Fruit fly (Drosophila melanogaster) whole organism, prepupa: ENCODE results near the gene NetB.

Experiments used
- CG10631 ChIP-seq: fragments of 200-800 bp; sonication (Bioruptor generic); optimal IDR thresholded peaks from 2 replicates; lab custom pipeline; 2016; ENCODE audit warnings: missing biosample characterization, missing genetic modification characterization
- CG10669 ChIP-seq: fragments of 200-800 bp; sonication (Bioruptor generic); optimal IDR thresholded peaks from 3 replicates; lab custom pipeline; 2018; ENCODE audit warnings: missing biosample characterization, mild to moderate bottlenecking, missing genetic modification characterization, moderate library complexity
- CG11294 ChIP-seq: fragments of 200-800 bp; sonication (Bioruptor generic); IDR thresholded peaks from 2 replicates; pipeline ENCODE4 v1.3.6; 2022; ENCODE audit warnings: missing biosample characterization, missing genetic modification characterization
- CG11762 ChIP-seq: fragments of 200-800 bp; sonication (Bioruptor generic); optimal IDR thresholded peaks from 3 replicates; lab custom pipeline; 2016; ENCODE audit warnings: missing biosample characterization, missing genetic modification characterization; ENCODE audit not compliant: insufficient read depth
- CG11902 ChIP-seq: fragments of 200-800 bp; sonication (Bioruptor generic); optimal IDR thresholded peaks from 3 replicates; lab custom pipeline; 2016; ENCODE audit warnings: missing biosample characterization, missing genetic modification characterization
- CG15336 ChIP-seq: fragments of 200-800 bp; sonication (Bioruptor generic); IDR thresholded peaks from 2 replicates; pipeline ENCODE4 v1.3.6; 2022; ENCODE audit warnings: missing biosample characterization, missing genetic modification characterization
- CG1621 ChIP-seq: fragments of 200-800 bp; sonication (Bioruptor generic); optimal IDR thresholded peaks from 3 replicates; lab custom pipeline; 2018; ENCODE audit warnings: missing biosample characterization, mild to moderate bottlenecking, missing genetic modification characterization
- CG3032 ChIP-seq: fragments of 200-800 bp; optimal IDR thresholded peaks from 2 replicates; lab custom pipeline; 2019; ENCODE audit warnings: missing biosample characterization, mild to moderate bottlenecking, missing genetic modification characterization, moderate library complexity
- CG31627 ChIP-seq: fragments of 200-800 bp; sonication (Bioruptor generic); optimal IDR thresholded peaks from 3 replicates; lab custom pipeline; 2016; ENCODE audit warnings: missing biosample characterization, missing genetic modification characterization
- CG32006 ChIP-seq: fragments of 200-800 bp; sonication (Bioruptor generic); optimal IDR thresholded peaks from 3 replicates; lab custom pipeline; 2017; ENCODE audit warnings: missing biosample characterization, mild to moderate bottlenecking, missing genetic modification characterization
- CG4318 ChIP-seq: fragments of 200-800 bp; sonication (Bioruptor generic); optimal IDR thresholded peaks from 3 replicates; lab custom pipeline; 2017; ENCODE audit warnings: missing biosample characterization, mild to moderate bottlenecking, missing genetic modification characterization
- CG6276 ChIP-seq: fragments of 200-800 bp; sonication (Bioruptor generic); optimal IDR thresholded peaks from 2 replicates; lab custom pipeline; 2017; ENCODE audit warnings: missing biosample characterization, mild to moderate bottlenecking, missing genetic modification characterization
- CG7368 ChIP-seq: fragments of 200-800 bp; sonication (Bioruptor generic); optimal IDR thresholded peaks from 3 replicates; lab custom pipeline; 2016; ENCODE audit warnings: missing biosample characterization, missing genetic modification characterization
- CG8119 ChIP-seq: fragments of 200-800 bp; sonication (Bioruptor generic); IDR thresholded peaks from 3 replicates; pipeline ENCODE4 v1.3.6; 2022; ENCODE audit warnings: missing biosample characterization, missing genetic modification characterization
- CG8319 ChIP-seq: fragments of 200-800 bp; sonication (Bioruptor generic); optimal IDR thresholded peaks from 3 replicates; lab custom pipeline; 2016; ENCODE audit warnings: missing biosample characterization, missing genetic modification characterization
- CG9139 ChIP-seq: fragments of 200-800 bp; sonication (Bioruptor generic); optimal IDR thresholded peaks from 3 replicates; lab custom pipeline; 2017; ENCODE audit warnings: missing biosample characterization, mild to moderate bottlenecking, missing genetic modification characterization
- Eip78C ChIP-seq: fragments of 200-800 bp; sonication (Bioruptor generic); peaks from one replicate; lab custom pipeline; 2016; ENCODE audit warnings: missing biosample characterization, missing genetic modification characterization
- Eip93F ChIP-seq: fragments of 200-800 bp; sonication (Bioruptor generic); optimal IDR thresholded peaks from 2 replicates; lab custom pipeline; 2016; ENCODE audit warnings: missing biosample characterization, mild to moderate bottlenecking, missing genetic modification characterization
- Gug ChIP-seq: fragments of 200-800 bp; sonication (Bioruptor generic); IDR thresholded peaks from 2 replicates; pipeline ENCODE4 v1.3.6; 2022; ENCODE audit warnings: missing biosample characterization, missing genetic modification characterization
- Hr4 ChIP-seq: fragments of 200-800 bp; sonication (Bioruptor generic); optimal IDR thresholded peaks from 3 replicates; lab custom pipeline; 2016; ENCODE audit warnings: missing biosample characterization, missing genetic modification characterization
- Met ChIP-seq: fragments of 200-800 bp; sonication (Bioruptor generic); optimal IDR thresholded peaks from 3 replicates; lab custom pipeline; 2016; ENCODE audit warnings: missing biosample characterization, missing genetic modification characterization
- OdsH ChIP-seq: fragments of 200-800 bp; sonication (Bioruptor generic); optimal IDR thresholded peaks from 3 replicates; lab custom pipeline; 2016; ENCODE audit warnings: missing biosample characterization, missing genetic modification characterization
- Smox ChIP-seq: fragments of 200-800 bp; sonication (Bioruptor generic); optimal IDR thresholded peaks from 3 replicates; lab custom pipeline; 2016; ENCODE audit warnings: missing biosample characterization, missing genetic modification characterization
- Sox102F ChIP-seq: fragments of 200-800 bp; sonication (Bioruptor generic); optimal IDR thresholded peaks from 2 replicates; lab custom pipeline; 2016; ENCODE audit warnings: missing biosample characterization, mild to moderate bottlenecking, missing genetic modification characterization
- Sox15 ChIP-seq: fragments of 200-800 bp; sonication (Bioruptor generic); optimal IDR thresholded peaks from 3 replicates; lab custom pipeline; 2016; ENCODE audit warnings: missing biosample characterization, missing genetic modification characterization
- achi ChIP-seq: fragments of 200-800 bp; sonication (Bioruptor generic); optimal IDR thresholded peaks from 3 replicates; lab custom pipeline; 2016; ENCODE audit warnings: missing biosample characterization, missing genetic modification characterization
- cyc ChIP-seq: fragments of 200-800 bp; sonication (Bioruptor generic); optimal IDR thresholded peaks from 3 replicates; lab custom pipeline; 2016; ENCODE audit warnings: missing biosample characterization, missing genetic modification characterization
- eg ChIP-seq: fragments of 200-800 bp; sonication (Bioruptor generic); IDR thresholded peaks from 3 replicates; pipeline ENCODE4 v1.3.6; 2022; ENCODE audit warnings: missing biosample characterization, missing genetic modification characterization
- esn ChIP-seq: fragments of 200-800 bp; sonication (Bioruptor generic); optimal IDR thresholded peaks from 2 replicates; lab custom pipeline; 2016; ENCODE audit warnings: missing biosample characterization, mild to moderate bottlenecking, missing genetic modification characterization, moderate library complexity
- fd59A ChIP-seq: fragments of 200-800 bp; sonication (Bioruptor generic); optimal IDR thresholded peaks from 2 replicates; lab custom pipeline; 2017; ENCODE audit warnings: missing biosample characterization, mild to moderate bottlenecking, missing genetic modification characterization, missing genetic modification reagents
- net ChIP-seq: fragments of 200-800 bp; sonication (Bioruptor generic); optimal IDR thresholded peaks from 3 replicates; lab custom pipeline; 2016; ENCODE audit warnings: missing biosample characterization, missing genetic modification characterization
- pdm3 ChIP-seq: fragments of 200-800 bp; sonication (Bioruptor generic); optimal IDR thresholded peaks from 3 replicates; lab custom pipeline; 2016; ENCODE audit warnings: missing biosample characterization, missing genetic modification characterization
- spab ChIP-seq: fragments of 200-800 bp; sonication (Bioruptor generic); optimal IDR thresholded peaks from 2 replicates; lab custom pipeline; 2017; ENCODE audit warnings: missing biosample characterization, mild to moderate bottlenecking, missing genetic modification characterization, missing genetic modification reagents
- ss ChIP-seq, 2 experiments: fragments of 200-800 bp; sonication (Bioruptor generic); optimal IDR thresholded peaks; 2 replicates in 1 of 2; 3 replicates in 1 of 2; lab custom pipeline; 2017 to 2018; ENCODE audit warnings: mild to moderate bottlenecking in 2 of 2, missing biosample characterization in 2 of 2, missing genetic modification characterization in 2 of 2, moderate library complexity in 1 of 2
- svp ChIP-seq: fragments of 200-800 bp; sonication (Bioruptor generic); peaks from one replicate; lab custom pipeline; 2016; ENCODE audit warnings: missing biosample characterization, missing genetic modification characterization
- topi ChIP-seq: fragments of 200-800 bp; sonication (Bioruptor generic); optimal IDR thresholded peaks from 3 replicates; lab custom pipeline; 2016; ENCODE audit warnings: missing biosample characterization, missing genetic modification characterization
- vri ChIP-seq: fragments of 200-800 bp; sonication (Bioruptor generic); optimal IDR thresholded peaks from 3 replicates; lab custom pipeline; 2016; ENCODE audit warnings: missing biosample characterization, mild to moderate bottlenecking, missing genetic modification characterization

Gene NetB

DNA sequence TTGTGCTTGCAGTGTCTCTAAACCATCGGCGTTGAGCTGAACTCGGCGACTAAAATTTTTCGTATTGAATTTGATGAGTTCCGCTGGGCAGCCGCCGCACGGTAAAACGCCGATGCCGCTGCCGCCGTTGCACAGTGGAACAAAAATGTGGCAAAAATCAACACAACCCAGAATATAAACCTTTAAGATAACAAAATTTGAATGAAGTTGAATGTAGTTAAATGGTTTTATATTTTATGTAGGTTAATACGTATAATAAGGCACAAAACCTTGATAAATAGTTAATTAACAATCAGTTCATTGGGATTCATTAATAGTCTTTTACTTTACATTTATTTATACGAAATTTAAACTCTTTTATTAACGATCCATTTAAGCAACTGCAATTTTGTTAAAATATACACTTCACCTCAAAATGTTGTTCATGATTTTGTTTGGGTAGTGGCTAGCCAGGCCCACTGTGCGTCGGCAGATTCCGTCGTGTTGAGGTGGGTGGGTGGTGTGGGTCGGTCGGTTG is 16.6 kb upstream of the NetB start, which contains the start of gene CG15890 (continued):
- TF ChIP-seq CG4318 (GFP tag; lab: Kevin White, UChicago) (no peak), Sox102F (GFP tag; lab: Kevin White, UChicago) (no peak), CG6276 (no peak), achi (GFP tag; lab: Kevin White, UChicago) (no peak), CG10669 (GFP tag; lab: Kevin White, UChicago) (no peak), Smox (GFP tag; lab: Kevin White, UChicago) (no peak), Met (GFP tag; lab: Kevin White, UChicago) (peak; percentile 8), CG32006 (GFP tag; lab: Kevin White, UChicago) (peak; percentile 47), Eip93F (GFP tag; lab: Kevin White, UChicago) (no peak), CG11294 (GFP tag; lab: Robert Waterston, UW) (no peak), CG1621 (tag; lab: Kevin White, UChicago) (no peak), CG11902 (GFP tag; lab: Kevin White, UChicago) (no peak), eg (no peak), CG11762 (GFP tag; lab: Kevin White, UChicago) (no peak), ss (GFP tag; optimal IDR thresholded peaks at IDR 0.05; lab: Kevin White, UChicago) (no peak), CG3032 (tag; lab: Kevin White, UChicago) (no peak), CG7368 (no peak), vri (GFP tag; lab: Kevin White, UChicago) (no peak), CG9139 (GFP tag; lab: Kevin White, UChicago) (no peak)

DNA sequence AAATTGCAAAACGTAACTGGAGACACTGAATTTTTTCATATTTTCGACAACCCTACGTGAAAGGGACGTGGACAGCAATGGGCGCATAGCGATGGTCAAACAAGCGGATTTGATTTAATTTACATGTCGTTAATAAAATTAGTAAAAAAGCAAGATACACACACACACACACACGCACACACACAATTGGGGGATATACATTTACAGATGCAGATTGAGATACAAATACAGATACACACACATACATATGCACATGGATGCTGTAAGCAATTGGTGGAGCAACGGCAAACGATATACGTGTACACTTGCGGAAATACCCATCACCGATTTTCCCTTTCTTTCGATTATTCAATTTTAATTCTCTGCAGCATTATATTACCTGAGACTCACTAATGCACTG is 15.8 kb upstream of the NetB start:
- TF ChIP-seq Hr4 (no peak), CG3032 (tag; lab: Kevin White, UChicago) (no peak), Sox15 (no peak), net (GFP tag; lab: Kevin White, UChicago) (no peak), topi (GFP tag; lab: Kevin White, UChicago) (no peak), Gug (GFP tag; lab: Robert Waterston, UW) (no peak), pdm3 (GFP tag; lab: Kevin White, UChicago) (no peak), CG31627 (GFP tag; lab: Kevin White, UChicago) (no peak), CG8119 (GFP tag; lab: Robert Waterston, UW) (no peak), CG10669 (GFP tag; lab: Kevin White, UChicago) (no peak), CG8319 (GFP tag; lab: Kevin White, UChicago) (no peak), CG10631 (no peak), OdsH (GFP tag; lab: Kevin White, UChicago) (no peak), eg (no peak), CG6276 (no peak), spab (GFP tag; lab: Kevin White, UChicago) (no peak), cyc (no peak)

dm6 chrX:14751162-14751561 is 2.0 kb upstream of the NetB start:
- peak; percentile 1 for TF ChIP-seq CG31627 (GFP tag; lab: Kevin White, UChicago)
- no peak for TF ChIP-seq CG11294 (GFP tag; lab: Robert Waterston, UW)
- TF ChIP-seq svp (GFP tag; lab: Kevin White, UChicago), result peak; percentile 66
- TF ChIP-seq fd59A (GFP tag; lab: Kevin White, UChicago), result no peak
- TF ChIP-seq Smox (GFP tag; lab: Kevin White, UChicago), result peak; percentile 19
- peak; percentile 18 for TF ChIP-seq CG32006 (GFP tag; lab: Kevin White, UChicago)
- TF ChIP-seq Met (GFP tag; lab: Kevin White, UChicago), result peak; percentile 32
- peak; percentile 38 for TF ChIP-seq topi (GFP tag; lab: Kevin White, UChicago)
- TF ChIP-seq cyc, result peak; percentile 8
- no peak for TF ChIP-seq CG11902 (GFP tag; lab: Kevin White, UChicago)
- TF ChIP-seq CG15336 (GFP tag; lab: Robert Waterston, UW), result 0 out of 2 replicates have a peak, but pooled peaks have one; percentile 17
- TF ChIP-seq esn (GFP tag; lab: Kevin White, UChicago), result peak; percentile 28
- TF ChIP-seq Eip78C, result peak; percentile 51
